Fruit fly (Drosophila melanogaster): ENCODE results near the gene Hsp60A.
A peak's percentile ranks its signal among the peaks of the same experiment; 100 is the strongest.

The Hsp60A gene

dm6 chrX:11146598-11147176 lies 38.4 kb downstream of the Hsp60A start (continued):
- TF ChIP-seq dimm (GFP tag; IDR thresholded peaks at IDR 0.05): no peak
- TF ChIP-seq lab (GFP tag; optimal IDR thresholded peaks at IDR 0.05): peak; percentile 45
- no peak for TF ChIP-seq prd (optimal IDR thresholded peaks at IDR 0.05)
- peak; percentile 44; the same call in 1 of the 3 replicates for TF ChIP-seq prd (GFP tag; IDR thresholded peaks at IDR 0.05)
- TF ChIP-seq CG34376 (GFP tag; optimal IDR thresholded peaks at IDR 0.05): no peak
- TF ChIP-seq C15 (GFP tag; IDR thresholded peaks at IDR 0.05): no peak
- TF ChIP-seq salm (tag; optimal IDR thresholded peaks at IDR 0.05): no peak
- TF ChIP-seq NK7.1 (GFP tag; optimal IDR thresholded peaks at IDR 0.05): peak; percentile 6
- TF ChIP-seq Abd-B (GFP tag; optimal IDR thresholded peaks at IDR 0.05): no peak
- no peak for TF ChIP-seq CG18764 (GFP tag; optimal IDR thresholded peaks at IDR 0.05)
- peak; percentile 37 for TF ChIP-seq CG2712 (tag; optimal IDR thresholded peaks at IDR 0.05)
- TF ChIP-seq sqz (GFP tag; optimal IDR thresholded peaks at IDR 0.05): no peak
- peak; percentile 96 for TF ChIP-seq CG4820 (GFP tag; optimal IDR thresholded peaks at IDR 0.05)
- no peak for TF ChIP-seq CG15601 (tag; optimal IDR thresholded peaks at IDR 0.05)
- TF ChIP-seq br (optimal IDR thresholded peaks at IDR 0.05): no peak
- no peak for TF ChIP-seq eve (GFP tag; optimal IDR thresholded peaks at IDR 0.05)
- peak; percentile 34 for TF ChIP-seq dmrt11E (tag; optimal IDR thresholded peaks at IDR 0.05)
- TF ChIP-seq Tbp (GFP tag; optimal IDR thresholded peaks at IDR 0.05): no peak
- no peak for TF ChIP-seq zfh2 (GFP tag; optimal IDR thresholded peaks at IDR 0.05)
- peak; percentile 19 for TF ChIP-seq CG1603 (tag; optimal IDR thresholded peaks at IDR 0.05)
- TF ChIP-seq CG12236 (GFP tag; optimal IDR thresholded peaks at IDR 0.05): no peak
- TF ChIP-seq repo (GFP tag; optimal IDR thresholded peaks at IDR 0.05): no peak
- no peak for TF ChIP-seq phol (tag; optimal IDR thresholded peaks at IDR 0.05)
- TF ChIP-seq CG17186 (GFP tag; optimal IDR thresholded peaks at IDR 0.05): no peak
- no peak for TF ChIP-seq D (optimal IDR thresholded peaks at IDR 0.05)
- no peak for TF ChIP-seq D (GFP tag; optimal IDR thresholded peaks at IDR 0.05)
- no peak for TF ChIP-seq GATAe (GFP tag; conservative IDR thresholded peaks at IDR 0.05)
- no peak for TF ChIP-seq insv (GFP tag; optimal IDR thresholded peaks at IDR 0.05)
- TF ChIP-seq row (GFP tag; IDR thresholded peaks at IDR 0.05): peak; percentile 64
- TF ChIP-seq Atf6 (GFP tag; IDR thresholded peaks at IDR 0.05): peak; percentile 24; the same call in 1 of the 2 replicates
- TF ChIP-seq Poxn (GFP tag; IDR thresholded peaks at IDR 0.05): no peak
- no peak for TF ChIP-seq sc (optimal IDR thresholded peaks at IDR 0.05)
- TF ChIP-seq sc (GFP tag; optimal IDR thresholded peaks at IDR 0.05): no peak
- TF ChIP-seq Atf-2 (GFP tag; optimal IDR thresholded peaks at IDR 0.05): no peak
- peak; percentile 66; the same call in 1 of the 2 replicates for TF ChIP-seq Xrp1 (GFP tag; IDR thresholded peaks at IDR 0.05)
- TF ChIP-seq CG3995 (GFP tag; optimal IDR thresholded peaks at IDR 0.05): no peak
- 0 out of 2 replicates have a peak, but pooled peaks have one; percentile 34 for TF ChIP-seq CG16779 (GFP tag; IDR thresholded peaks at IDR 0.05)
- no peak for TF ChIP-seq Deaf1 (tag; optimal IDR thresholded peaks at IDR 0.05)
- TF ChIP-seq sens-2 (GFP tag; IDR thresholded peaks at IDR 0.05): peak; percentile 13; the same call in 1 of the 2 replicates
- no peak for TF ChIP-seq vvl (GFP tag; IDR thresholded peaks at IDR 0.05)
- no peak for TF ChIP-seq CG7372 (GFP tag; IDR thresholded peaks at IDR 0.05)
- TF ChIP-seq gro (GFP tag; optimal IDR thresholded peaks at IDR 0.05): peak; percentile 4
- TF ChIP-seq CG4360 (GFP tag; IDR thresholded peaks at IDR 0.05): peak; percentile 94
- TF ChIP-seq CG1233 (GFP tag; optimal IDR thresholded peaks at IDR 0.05): peak; percentile 25
- peak; percentile 16 for TF ChIP-seq CG14710 (tag; optimal IDR thresholded peaks at IDR 0.05)
- no peak for TF ChIP-seq CG13287 (GFP tag; IDR thresholded peaks at IDR 0.05; ENCODE audit: partially characterized antibody)
- TF ChIP-seq sens (GFP tag): peak; percentile 87
- peak; percentile 10 for TF ChIP-seq CG8924 (tag; optimal IDR thresholded peaks at IDR 0.05)
- no peak for TF ChIP-seq Bgb (GFP tag; IDR thresholded peaks at IDR 0.05; ENCODE audit: partially characterized antibody)
- no peak for TF ChIP-seq Lhr (GFP tag; optimal IDR thresholded peaks at IDR 0.05)
- no peak for TF ChIP-seq CG1647 (GFP tag; optimal IDR thresholded peaks at IDR 0.05)
- TF ChIP-seq CG11085 (GFP tag; IDR thresholded peaks at IDR 0.05): no peak
